Worm (Caenorhabditis elegans): ENCODE results near the gene M01B2.13.
A peak's percentile ranks its signal among the peaks of the same experiment; 100 is the strongest.

Gene M01B2.13

DNA sequence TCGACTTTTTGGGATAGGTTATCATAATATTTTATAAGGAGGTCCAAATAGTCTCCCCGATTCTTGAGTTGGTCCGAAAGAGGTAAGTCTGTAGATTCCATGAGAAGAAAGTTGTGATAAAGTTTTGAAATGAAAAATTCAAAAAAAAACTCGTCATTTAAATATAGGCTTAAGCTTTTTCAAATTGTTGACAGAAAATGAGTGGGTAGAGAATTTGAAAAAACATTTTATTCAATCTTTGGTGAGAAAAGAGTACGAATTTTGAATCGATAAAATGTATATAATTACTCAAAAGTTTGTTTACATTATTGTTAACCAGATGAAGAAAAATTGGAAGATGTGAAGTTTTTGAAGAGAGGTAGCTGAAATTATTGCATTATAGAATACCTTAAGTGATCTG is 39.8 kb upstream of the M01B2.13 start, which contains the start of gene T26H8.5:
Gene T26H8.5, minus strand, starts transcription at position 101 of the 400 bp plus-strand sequence.
- TF ChIP-seq ztf-4 (tag; optimal IDR thresholded peaks at IDR 0.05) (no peak), nhr-11 (tag; optimal IDR thresholded peaks at IDR 0.05) (no peak), ZK546.5 (tag; optimal IDR thresholded peaks at IDR 0.05) (no peak), elt-3 (tag; optimal IDR thresholded peaks at IDR 0.05) (no peak), nhr-237 (tag; optimal IDR thresholded peaks at IDR 0.05) (no peak), unc-39 (tag; optimal IDR thresholded peaks at IDR 0.05) (no peak), blmp-1 (tag; optimal IDR thresholded peaks at IDR 0.05; ENCODE audit: insufficient read depth) (no peak), alr-1 (tag; optimal IDR thresholded peaks at IDR 0.05) (no peak)

ce11 chrV:15303625-15304024 is 37.9 kb upstream of the M01B2.13 start, which contains the start of gene srx-48:
Gene srx-48, minus strand, starts transcription at chrV:15303725.
- no peak for TF ChIP-seq ceh-16 (tag; optimal IDR thresholded peaks at IDR 0.05)
- no peak for TF ChIP-seq lsy-2 (tag; optimal IDR thresholded peaks at IDR 0.05)
- no peak for TF ChIP-seq sma-9 (GFP tag; optimal IDR thresholded peaks at IDR 0.05)
- TF ChIP-seq sma-9 (tag; optimal IDR thresholded peaks at IDR 0.05) = no peak
- no peak for TF ChIP-seq unc-55 (GFP tag; optimal IDR thresholded peaks at IDR 0.05)
- TF ChIP-seq skn-1 (tag; optimal IDR thresholded peaks at IDR 0.05) = no peak
- no peak for TF ChIP-seq peb-1 (tag; optimal IDR thresholded peaks at IDR 0.05)
- no peak for TF ChIP-seq ztf-1 (GFP tag; conservative IDR thresholded peaks at IDR 0.05)
- no peak for TF ChIP-seq zag-1 (tag; optimal IDR thresholded peaks at IDR 0.05)
- TF ChIP-seq dmd-4 (tag; optimal IDR thresholded peaks at IDR 0.05) = no peak
- TF ChIP-seq nhr-237 (tag; optimal IDR thresholded peaks at IDR 0.05) = no peak

DNA sequence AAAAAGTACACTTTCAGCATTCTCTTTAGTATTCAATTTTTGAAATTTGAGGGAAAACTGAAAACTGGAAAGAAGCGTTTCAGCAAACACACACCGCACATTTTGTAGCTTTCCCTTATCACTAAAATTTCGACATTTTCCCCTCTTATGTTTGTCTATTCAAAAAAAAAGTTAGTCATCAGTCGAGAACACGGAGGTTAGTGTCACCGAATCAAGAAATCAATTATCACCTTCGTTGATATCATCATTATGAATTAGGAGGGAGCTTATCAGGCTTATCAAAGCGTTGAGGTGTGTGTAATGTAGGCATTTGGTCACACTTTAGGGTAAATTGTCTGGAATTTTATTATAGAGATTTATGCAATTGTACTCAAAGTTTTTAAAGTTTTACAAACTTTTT is 32.9 kb upstream of the M01B2.13 start, which contains the start of gene cpr-3:
Gene cpr-3, minus strand, starts transcription at position 104 of the 400 bp plus-strand sequence.
- no peak for TF ChIP-seq ZK546.5 (tag; optimal IDR thresholded peaks at IDR 0.05)
- no peak for TF ChIP-seq lin-13 (GFP tag; optimal IDR thresholded peaks at IDR 0.05)
- TF ChIP-seq nhr-25 (tag; optimal IDR thresholded peaks at IDR 0.05) = no peak
- no peak for TF ChIP-seq mdl-1 (tag; optimal IDR thresholded peaks at IDR 0.05)
- TF ChIP-seq nhr-12 (tag; optimal IDR thresholded peaks at IDR 0.05) = no peak
- TF ChIP-seq nhr-129 (tag; optimal IDR thresholded peaks at IDR 0.05) = no peak
- no peak for TF ChIP-seq zag-1 (tag; optimal IDR thresholded peaks at IDR 0.05)
- no peak for TF ChIP-seq sem-4 (tag; optimal IDR thresholded peaks at IDR 0.05)
- TF ChIP-seq nhr-10 (tag; optimal IDR thresholded peaks at IDR 0.05) = no peak
- peak; percentile 64 for TF ChIP-seq crh-2 (tag; optimal IDR thresholded peaks at IDR 0.05)
- TF ChIP-seq lsy-2 (tag; optimal IDR thresholded peaks at IDR 0.05) = no peak
- no peak for TF ChIP-seq nhr-6 (tag; optimal IDR thresholded peaks at IDR 0.05)
- no peak for TF ChIP-seq Y55F3AM.14 (GFP tag; optimal IDR thresholded peaks at IDR 0.05)
- TF ChIP-seq F13H6.1 (tag; optimal IDR thresholded peaks at IDR 0.05) = no peak
- TF ChIP-seq lin-39 (tag; optimal IDR thresholded peaks at IDR 0.05) = no peak
- no peak for TF ChIP-seq ztf-1 (GFP tag; conservative IDR thresholded peaks at IDR 0.05)
- TF ChIP-seq fos-1 (tag; optimal IDR thresholded peaks at IDR 0.05) = peak; percentile 100
- TF ChIP-seq ceh-82 (tag; optimal IDR thresholded peaks at IDR 0.05) = no peak
- peak; percentile 8 for TF ChIP-seq sma-3 (GFP tag; optimal IDR thresholded peaks at IDR 0.05)
- TF ChIP-seq nhr-77 (tag; optimal IDR thresholded peaks at IDR 0.05) = no peak
- no peak for TF ChIP-seq nhr-23 (tag; optimal IDR thresholded peaks at IDR 0.05)
- TF ChIP-seq unc-62 (GFP tag; optimal IDR thresholded peaks at IDR 0.05) = no peak
- TF ChIP-seq dmd-4 (tag; optimal IDR thresholded peaks at IDR 0.05) = no peak
- TF ChIP-seq snpc-4 (tag; optimal IDR thresholded peaks at IDR 0.05) = no peak
- TF ChIP-seq nhr-237 (tag; optimal IDR thresholded peaks at IDR 0.05) = no peak
- TF ChIP-seq blmp-1 (tag; optimal IDR thresholded peaks at IDR 0.05; ENCODE audit: insufficient read depth) = no peak
- TF ChIP-seq aly-2 (tag; optimal IDR thresholded peaks at IDR 0.05) = no peak
- peak; percentile 64 for TF ChIP-seq gmeb-1 (tag; optimal IDR thresholded peaks at IDR 0.05)
- no peak for TF ChIP-seq unc-39 (tag; optimal IDR thresholded peaks at IDR 0.05)
- no peak for TF ChIP-seq elt-3 (tag; optimal IDR thresholded peaks at IDR 0.05)
- peak; percentile 75 for TF ChIP-seq skn-1 (tag; optimal IDR thresholded peaks at IDR 0.05)
- TF ChIP-seq ztf-11 (tag; optimal IDR thresholded peaks at IDR 0.05) = no peak
- TF ChIP-seq ztf-4 (tag; optimal IDR thresholded peaks at IDR 0.05) = no peak
- TF ChIP-seq elt-1 (tag; optimal IDR thresholded peaks at IDR 0.05) = no peak
- TF ChIP-seq mab-5 (tag; optimal IDR thresholded peaks at IDR 0.05) = no peak
- no peak for TF ChIP-seq nhr-11 (tag; optimal IDR thresholded peaks at IDR 0.05)
- TF ChIP-seq ama-1 (optimal IDR thresholded peaks at IDR 0.05) = no peak
- no peak for TF ChIP-seq nhr-21 (tag; optimal IDR thresholded peaks at IDR 0.05)
- no peak for TF ChIP-seq C34F6.9 (tag; optimal IDR thresholded peaks at IDR 0.05)
- no peak for TF ChIP-seq lin-11 (tag; optimal IDR thresholded peaks at IDR 0.05)

Measured in whole organism, L2 larva.